Fruit fly (Drosophila melanogaster) whole organism, embryonic: ENCODE results near the gene CG4009.
A peak's percentile ranks its signal among the peaks of the same experiment; 100 is the strongest.

Experiments
- ATbp ChIP-seq: fragments of 200-800 bp; sonication (Bioruptor generic); optimal IDR thresholded peaks from 2 replicates; lab custom pipeline; 2017; ENCODE audit warnings: missing biosample characterization, mild to moderate bottlenecking, missing genetic modification characterization, missing genetic modification reagents
- Asciz ChIP-seq: fragments of 200-800 bp; sonication (Bioruptor generic); optimal IDR thresholded peaks from 2 replicates; lab custom pipeline; 2017; ENCODE audit warnings: missing biosample characterization, mild to moderate bottlenecking, missing genetic modification characterization, missing genetic modification reagents
- Blimp-1 ChIP-seq: fragments of 200-800 bp; sonication (Bioruptor generic); optimal IDR thresholded peaks from 3 replicates; lab custom pipeline; 2018; ENCODE audit warnings: missing biosample characterization, missing genetic modification characterization, mild to moderate bottlenecking, moderate library complexity, missing genetic modification reagents
- CG10979 ChIP-seq: fragments of 200-800 bp; sonication (Bioruptor generic); optimal IDR thresholded peaks from 2 replicates; lab custom pipeline; 2018; ENCODE audit warnings: missing biosample characterization, mild to moderate bottlenecking, missing genetic modification characterization, moderate library complexity
- CG11504 ChIP-seq: fragments of 200-800 bp; sonication (Bioruptor generic); optimal IDR thresholded peaks from 3 replicates; lab custom pipeline; 2019; ENCODE audit warnings: missing biosample characterization, mild to moderate bottlenecking, missing genetic modification characterization, moderate library complexity
- CG11560 ChIP-seq: fragments of 200-800 bp; sonication (Bioruptor generic); IDR thresholded peaks from 3 replicates; pipeline ENCODE4 v1.3.6; 2022; ENCODE audit warnings: missing biosample characterization, missing genetic modification characterization
- CG13287 ChIP-seq: fragments of 200-800 bp; sonication (Bioruptor generic); IDR thresholded peaks from 2 replicates; pipeline ENCODE4 v1.3.6; 2022; ENCODE audit warnings: missing biosample characterization, missing genetic modification characterization; ENCODE audit not compliant: partially characterized antibody
- CG17802 ChIP-seq: fragments of 200-800 bp; sonication (Bioruptor generic); optimal IDR thresholded peaks from 2 replicates; lab custom pipeline; 2018; ENCODE audit warnings: missing biosample characterization, mild to moderate bottlenecking, missing genetic modification characterization, moderate library complexity
- CG1832 ChIP-seq: fragments of 200-800 bp; sonication (Bioruptor generic); optimal IDR thresholded peaks from 2 replicates; lab custom pipeline; 2017; ENCODE audit warnings: missing biosample characterization, mild to moderate bottlenecking, missing genetic modification characterization, inconsistent platforms
- CG18599 ChIP-seq: fragments of 200-800 bp; sonication (Bioruptor generic); optimal IDR thresholded peaks from 3 replicates; lab custom pipeline; 2017; ENCODE audit warnings: missing biosample characterization, missing genetic modification characterization, mild to moderate bottlenecking, moderate library complexity, missing genetic modification reagents
- CG2199 ChIP-seq: fragments of 200-800 bp; sonication (Bioruptor generic); IDR thresholded peaks from 3 replicates; pipeline ENCODE4 v1.3.6; 2022; ENCODE audit warnings: missing biosample characterization, missing genetic modification characterization
- CG31224 ChIP-seq: fragments of 200-800 bp; sonication (Bioruptor generic); IDR thresholded peaks from 2 replicates; pipeline ENCODE4 v1.3.6; 2022; ENCODE audit warnings: missing biosample characterization, missing genetic modification characterization
- CG9727 ChIP-seq: fragments of 200-800 bp; sonication (Bioruptor generic); optimal IDR thresholded peaks from 3 replicates; lab custom pipeline; 2017; ENCODE audit warnings: missing biosample characterization, mild to moderate bottlenecking, missing genetic modification characterization
- CoRest ChIP-seq: fragments of 200-800 bp; sonication (Bioruptor generic); optimal IDR thresholded peaks from 3 replicates; lab custom pipeline; 2018; ENCODE audit warnings: missing biosample characterization, mild to moderate bottlenecking, missing genetic modification characterization, moderate library complexity
- Dbx ChIP-seq: fragments of 200-800 bp; sonication (Bioruptor generic); IDR thresholded peaks from 3 replicates; pipeline ENCODE4 v1.3.6; 2022; ENCODE audit warnings: missing biosample characterization, missing genetic modification characterization
- Deaf1 ChIP-seq: fragments of 200-800 bp; optimal IDR thresholded peaks from 3 replicates; lab custom pipeline; 2019; ENCODE audit warnings: missing biosample characterization, mild to moderate bottlenecking, missing genetic modification characterization, moderate library complexity
- Doc3 ChIP-seq: fragments of 200-800 bp; sonication (Bioruptor generic); IDR thresholded peaks from 3 replicates; pipeline ENCODE4 v1.3.6; 2022; ENCODE audit warnings: missing biosample characterization, missing genetic modification characterization; ENCODE audit not compliant: partially characterized antibody
- Dp ChIP-seq: fragments of 200-800 bp; sonication (Bioruptor generic); optimal IDR thresholded peaks from 2 replicates; lab custom pipeline; 2018; ENCODE audit warnings: missing biosample characterization, mild to moderate bottlenecking, missing genetic modification characterization, moderate library complexity
- H15 ChIP-seq: fragments of 200-800 bp; sonication (Bioruptor generic); IDR thresholded peaks from 3 replicates; pipeline ENCODE4 v1.3.6; 2022; ENCODE audit warnings: missing biosample characterization, missing genetic modification characterization
- Nf-YB ChIP-seq: fragments of 200-800 bp; sonication (Bioruptor generic); optimal IDR thresholded peaks from 3 replicates; lab custom pipeline; 2019; ENCODE audit warnings: missing biosample characterization, mild to moderate bottlenecking, missing genetic modification characterization, moderate library complexity
- Oli ChIP-seq: fragments of 200-800 bp; sonication (Bioruptor generic); optimal IDR thresholded peaks from 2 replicates; lab custom pipeline; 2018; ENCODE audit warnings: missing biosample characterization, mild to moderate bottlenecking, missing genetic modification characterization, moderate library complexity
- Scr ChIP-seq: fragments of 200-800 bp; sonication (Bioruptor generic); IDR thresholded peaks from 2 replicates; pipeline ENCODE4 v1.3.6; 2022; ENCODE audit warnings: missing biosample characterization, missing genetic modification characterization; ENCODE audit not compliant: partially characterized antibody
- Side ChIP-seq: fragments of 200-800 bp; sonication (Bioruptor generic); optimal IDR thresholded peaks from 2 replicates; lab custom pipeline; 2016; ENCODE audit warnings: missing biosample characterization, missing genetic modification characterization
- YL-1 ChIP-seq: fragments of 200-800 bp; sonication (Bioruptor generic); optimal IDR thresholded peaks from 3 replicates; lab custom pipeline; 2017; ENCODE audit warnings: missing biosample characterization, mild to moderate bottlenecking, missing genetic modification characterization
- abd-A ChIP-seq: fragments of 200-800 bp; sonication (Bioruptor generic); optimal IDR thresholded peaks from 3 replicates; lab custom pipeline; 2019; ENCODE audit warnings: missing biosample characterization, mild to moderate bottlenecking, missing genetic modification characterization, moderate library complexity
- bigmax ChIP-seq: fragments of 200-800 bp; sonication (Bioruptor generic); optimal IDR thresholded peaks from 2 replicates; lab custom pipeline; 2018; ENCODE audit warnings: missing biosample characterization, mild to moderate bottlenecking, missing genetic modification characterization
- bowl ChIP-seq: fragments of 200-800 bp; sonication (Bioruptor generic); IDR thresholded peaks from 2 replicates; pipeline ENCODE4 v1.3.6; 2022; ENCODE audit warnings: missing biosample characterization, missing genetic modification characterization
- caup ChIP-seq: fragments of 200-800 bp; sonication (Bioruptor generic); optimal IDR thresholded peaks from 3 replicates; lab custom pipeline; 2017; ENCODE audit warnings: missing biosample characterization, mild to moderate bottlenecking, missing genetic modification characterization, moderate library complexity; ENCODE audit not compliant: severe bottlenecking
- crp ChIP-seq, 2 experiments: fragments of 200-800 bp; sonication (Bioruptor generic); optimal IDR thresholded peaks; 2 replicates in 1 of 2; 3 replicates in 1 of 2; lab custom pipeline; 2017; ENCODE audit warnings: missing biosample characterization in 2 of 2, missing genetic modification characterization in 2 of 2, mild to moderate bottlenecking in 1 of 2, moderate library complexity in 1 of 2
- eve ChIP-seq, 2 experiments: fragments of >200 bp; optimal IDR thresholded peaks; 2 replicates each; lab custom pipeline; 2017; ENCODE audit warnings: missing biosample characterization in 2 of 2, missing genetic modification characterization in 2 of 2
- fd102C ChIP-seq: fragments of 200-800 bp; sonication (Bioruptor generic); optimal IDR thresholded peaks from 2 replicates; lab custom pipeline; 2018; ENCODE audit warnings: missing biosample characterization, mild to moderate bottlenecking, missing genetic modification characterization, moderate library complexity
- fd64A ChIP-seq: fragments of 200-800 bp; sonication (Bioruptor generic); optimal IDR thresholded peaks from 3 replicates; lab custom pipeline; 2018; ENCODE audit warnings: missing biosample characterization, mild to moderate bottlenecking, missing genetic modification characterization
- gce ChIP-seq: fragments of 200-800 bp; sonication (Bioruptor generic); IDR thresholded peaks from 3 replicates; pipeline ENCODE4 v1.3.6; 2022; ENCODE audit warnings: missing biosample characterization, missing genetic modification characterization
- gem ChIP-seq: fragments of 200-800 bp; sonication (Bioruptor generic); optimal IDR thresholded peaks from 2 replicates; lab custom pipeline; 2019; ENCODE audit warnings: missing biosample characterization, mild to moderate bottlenecking, missing genetic modification characterization, moderate library complexity
- gt ChIP-seq: fragments of 200-800 bp; sonication (Bioruptor generic); IDR thresholded peaks from 2 replicates; pipeline ENCODE4 v1.3.6; 2022; ENCODE audit warnings: missing biosample characterization, missing genetic modification characterization
- jing ChIP-seq: fragments of 200-800 bp; sonication (Bioruptor generic); optimal IDR thresholded peaks from 2 replicates; lab custom pipeline; 2018; ENCODE audit warnings: missing biosample characterization, mild to moderate bottlenecking, missing genetic modification characterization
- kah ChIP-seq: fragments of 200-800 bp; sonication (Bioruptor generic); optimal IDR thresholded peaks from 2 replicates; lab custom pipeline; 2018; ENCODE audit warnings: missing biosample characterization, mild to moderate bottlenecking, missing genetic modification characterization
- kay ChIP-seq: fragments of 200-800 bp; sonication (Bioruptor generic); optimal IDR thresholded peaks from 2 replicates; lab custom pipeline; 2016; ENCODE audit warnings: missing biosample characterization, missing genetic modification characterization
- ken ChIP-seq: fragments of 200-800 bp; sonication (Bioruptor generic); IDR thresholded peaks from 3 replicates; pipeline ENCODE4 v1.3.6; 2022; ENCODE audit warnings: missing biosample characterization, missing genetic modification characterization
- nerfin-2 ChIP-seq: fragments of 200-800 bp; sonication (Bioruptor generic); IDR thresholded peaks from 2 replicates; pipeline ENCODE4 v1.3.6; 2022; ENCODE audit warnings: missing biosample characterization, missing genetic modification characterization; ENCODE audit not compliant: partially characterized antibody
- row ChIP-seq: fragments of 200-800 bp; sonication (Bioruptor generic); IDR thresholded peaks from 3 replicates; pipeline ENCODE4 v1.3.6; 2022; ENCODE audit warnings: missing biosample characterization, missing genetic modification characterization
- slbo ChIP-seq: fragments of 200-800 bp; sonication (Bioruptor generic); IDR thresholded peaks from 2 replicates; pipeline ENCODE4 v1.3.6; 2022; ENCODE audit warnings: missing biosample characterization, missing genetic modification characterization
- sob ChIP-seq: fragments of 200-800 bp; sonication (Bioruptor generic); IDR thresholded peaks from 2 replicates; pipeline ENCODE4 v1.3.6; 2022; ENCODE audit warnings: missing biosample characterization, missing genetic modification characterization
- tll ChIP-seq, 2 experiments: fragments of 200-800 bp in 1 of 2; fragments of >200 bp in 1 of 2; sonication (Bioruptor generic) in 1 of 2; optimal IDR thresholded peaks; 2 replicates each; lab custom pipeline; 2017 to 2019; ENCODE audit warnings: missing biosample characterization in 2 of 2, missing genetic modification characterization in 2 of 2, mild to moderate bottlenecking in 1 of 2, moderate library complexity in 1 of 2
- zen ChIP-seq: fragments of 200-800 bp; sonication (Bioruptor generic); optimal IDR thresholded peaks from 3 replicates; lab custom pipeline; 2018; ENCODE audit warnings: missing biosample characterization, mild to moderate bottlenecking, missing genetic modification characterization, moderate library complexity
- zen2 ChIP-seq: fragments of 200-800 bp; sonication (Bioruptor generic); IDR thresholded peaks from 3 replicates; pipeline ENCODE4 v1.3.6; 2022; ENCODE audit warnings: missing biosample characterization, missing genetic modification characterization; ENCODE audit not compliant: partially characterized antibody
- zfh2 ChIP-seq: fragments of 200-800 bp; sonication (Bioruptor generic); optimal IDR thresholded peaks from 2 replicates; lab custom pipeline; 2016; ENCODE audit warnings: missing biosample characterization, missing genetic modification characterization

The CG4009 gene

dm6 chr3R:16987220-16987923, 48.5 kb downstream of the CG4009 start, which contains the start of gene CG18622 (continued):
- TF ChIP-seq CG13287 (GFP tag; lab: Robert Waterston, UW) (peak; percentile 63; the same call in 1 of the 2 replicates), CG18599 (GFP tag; lab: Kevin White, UChicago) (peak; percentile 28), abd-A (peak; percentile 66), CG10979 (tag; lab: Kevin White, UChicago) (no peak), CG9727 (GFP tag; lab: Kevin White, UChicago) (no peak), Scr (GFP tag; lab: Robert Waterston, UW) (no peak), CG2199 (GFP tag; lab: Robert Waterston, UW) (peak; percentile 11; the same call in 1 of the 3 replicates), ATbp (GFP tag; lab: Kevin White, UChicago) (no peak), bigmax (GFP tag; lab: Kevin White, UChicago) (no peak), Dp (no peak), CoRest (peak; percentile 8), fd64A (GFP tag; lab: Kevin White, UChicago) (no peak), Blimp-1 (peak; percentile 74), Oli (tag; lab: Kevin White, UChicago) (no peak), H15 (GFP tag; lab: Robert Waterston, UW) (no peak), sob (GFP tag; lab: Robert Waterston, UW) (peak; percentile 37; the same call in 1 of the 2 replicates), jing (GFP tag; lab: Kevin White, UChicago) (no peak), slbo (GFP tag; lab: Robert Waterston, UW) (0 out of 2 replicates have a peak, but pooled peaks have one; percentile 2), Doc3 (no peak), YL-1 (no peak), zfh2 (GFP tag; lab: Kevin White, UChicago) (no peak), gt (GFP tag; lab: Robert Waterston, UW) (no peak), ken (GFP tag; lab: Robert Waterston, UW) (0 out of 3 replicates have a peak, but pooled peaks have one; percentile 32), CG17802 (tag; lab: Kevin White, UChicago) (no peak), tll (GFP tag; optimal IDR thresholded peaks at IDR 0.05; lab: Kevin White, UChicago) (no peak), crp (GFP tag; optimal IDR thresholded peaks at IDR 0.05; lab: Kevin White, UChicago) (peak in 1 of 2 experiments; percentile 10), CG11560 (tag; lab: Robert Waterston, UW) (0 out of 3 replicates have a peak, but pooled peaks have one; percentile 6), Dbx (GFP tag; lab: Robert Waterston, UW) (peak; percentile 74; the same call in 2 of the 3 replicates), nerfin-2 (GFP tag; lab: Robert Waterston, UW) (0 out of 2 replicates have a peak, but pooled peaks have one; percentile 19), gce (GFP tag; lab: Robert Waterston, UW) (no peak), CG11504 (tag; lab: Kevin White, UChicago) (peak; percentile 45), row (no peak; the same call in 2 of the 3 replicates), bowl (GFP tag; lab: Robert Waterston, UW) (no peak), kay (GFP tag; lab: Kevin White, UChicago) (no peak), gem (tag; lab: Kevin White, UChicago) (peak; percentile 46), Deaf1 (tag; lab: Kevin White, UChicago) (peak; percentile 88), Asciz (GFP tag; lab: Kevin White, UChicago) (peak; percentile 19), kah (GFP tag; lab: Kevin White, UChicago) (no peak), CG1832 (GFP tag; lab: Kevin White, UChicago) (no peak), Side (GFP tag; lab: Kevin White, UChicago) (no peak), CG31224 (GFP tag; lab: Robert Waterston, UW) (no peak), zen2 (GFP tag; lab: Robert Waterston, UW) (no peak), fd102C (GFP tag; lab: Kevin White, UChicago) (no peak), Nf-YB (GFP tag; lab: Kevin White, UChicago) (no peak), eve (GFP tag; optimal IDR thresholded peaks at IDR 0.05; lab: Kevin White, UChicago) (no peak), zen (tag; lab: Kevin White, UChicago) (no peak), caup (GFP tag; lab: Kevin White, UChicago) (peak; percentile 33)
